Worm (Caenorhabditis elegans): ENCODE results near the gene abu-8.

Gene abu-8

DNA sequence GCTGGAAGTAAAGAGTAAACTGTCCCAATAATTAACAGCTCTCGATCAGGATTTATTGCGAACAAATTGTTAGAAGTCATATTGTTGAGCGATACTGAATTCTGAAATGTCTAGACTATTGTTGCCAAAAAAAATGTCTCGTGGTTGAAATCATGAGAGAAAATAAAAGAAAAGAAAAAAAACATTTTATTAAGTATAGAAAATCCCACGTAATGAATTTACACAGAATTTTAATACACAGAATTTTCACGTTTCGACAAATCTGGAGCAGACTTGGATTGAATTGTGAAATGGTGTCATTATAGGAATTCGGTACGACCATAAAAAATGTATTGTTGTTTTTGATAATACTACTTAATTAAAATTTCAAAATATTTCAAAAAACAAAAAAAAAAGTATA is 21.6 kb downstream of the abu-8 start, which contains the start of gene srt-65:
TSS of gene srt-65 (minus strand) at position 101 of the 400 bp plus-strand sequence.
- TF ChIP-seq sma-9 (GFP tag; optimal IDR thresholded peaks at IDR 0.05) (no peak), sma-9 (tag; optimal IDR thresholded peaks at IDR 0.05) (no peak), R02D3.7 (tag; optimal IDR thresholded peaks at IDR 0.05) (no peak), unc-55 (GFP tag; optimal IDR thresholded peaks at IDR 0.05) (no peak), nhr-11 (tag; optimal IDR thresholded peaks at IDR 0.05) (no peak), sma-3 (GFP tag; optimal IDR thresholded peaks at IDR 0.05) (no peak), Y55F3AM.14 (GFP tag; optimal IDR thresholded peaks at IDR 0.05) (no peak), lsy-2 (tag; optimal IDR thresholded peaks at IDR 0.05) (no peak), ZK546.5 (tag; optimal IDR thresholded peaks at IDR 0.05) (no peak), nhr-23 (tag; optimal IDR thresholded peaks at IDR 0.05) (no peak)

ce11 chrV:5169586-5169985 is 24.8 kb downstream of the abu-8 start, which contains the start of gene srt-64:
TSS of gene srt-64 (minus strand) at chrV:5169686.
- TF ChIP-seq snpc-4 (tag; optimal IDR thresholded peaks at IDR 0.05) (no peak), ama-1 (optimal IDR thresholded peaks at IDR 0.05) (no peak), mdl-1 (tag; optimal IDR thresholded peaks at IDR 0.05) (no peak), dmd-4 (tag; optimal IDR thresholded peaks at IDR 0.05) (no peak), nhr-6 (tag; optimal IDR thresholded peaks at IDR 0.05) (no peak), nhr-25 (tag; optimal IDR thresholded peaks at IDR 0.05) (no peak), nhr-12 (tag; optimal IDR thresholded peaks at IDR 0.05) (no peak), gmeb-1 (tag; optimal IDR thresholded peaks at IDR 0.05) (no peak), unc-62 (GFP tag; optimal IDR thresholded peaks at IDR 0.05) (no peak), peb-1 (tag; optimal IDR thresholded peaks at IDR 0.05) (no peak), Y55F3AM.14 (GFP tag; optimal IDR thresholded peaks at IDR 0.05) (no peak), elt-1 (tag; optimal IDR thresholded peaks at IDR 0.05) (no peak), ztf-11 (tag; optimal IDR thresholded peaks at IDR 0.05) (no peak), lin-11 (tag; optimal IDR thresholded peaks at IDR 0.05) (no peak), alr-1 (tag; optimal IDR thresholded peaks at IDR 0.05) (no peak), C34F6.9 (tag; optimal IDR thresholded peaks at IDR 0.05) (no peak), nhr-11 (tag; optimal IDR thresholded peaks at IDR 0.05) (no peak), egl-27 (tag; optimal IDR thresholded peaks at IDR 0.05) (no peak), skn-1 (tag; optimal IDR thresholded peaks at IDR 0.05) (no peak)

DNA sequence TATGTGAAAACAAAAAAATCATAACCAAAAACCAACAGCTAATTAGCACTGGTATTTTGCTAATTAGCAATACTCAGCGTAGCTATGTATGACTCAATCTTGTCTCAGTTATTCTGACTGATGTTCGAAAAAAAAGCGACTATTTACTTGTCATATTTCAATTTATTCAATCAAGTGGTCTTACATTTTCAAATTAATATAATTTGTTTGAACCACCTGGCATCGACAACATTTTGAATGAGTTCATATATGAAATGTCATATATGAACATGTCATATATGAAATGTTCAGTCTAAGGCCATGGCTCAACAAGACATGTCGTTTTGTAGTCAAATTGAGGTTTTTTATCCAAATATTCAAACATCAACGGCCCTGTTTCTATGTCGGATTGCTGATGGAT is 29.0 kb downstream of the abu-8 start, which contains the start of gene srw-140:
TSS of gene srw-140 (plus strand) at position 301 of the 400 bp plus-strand sequence.
- TF ChIP-seq lsy-2 (tag; optimal IDR thresholded peaks at IDR 0.05): no peak
- no peak for TF ChIP-seq mab-5 (tag; optimal IDR thresholded peaks at IDR 0.05)
- no peak for TF ChIP-seq skn-1 (tag; optimal IDR thresholded peaks at IDR 0.05)
- TF ChIP-seq ztf-11 (tag; optimal IDR thresholded peaks at IDR 0.05): no peak
- TF ChIP-seq snpc-4 (tag; optimal IDR thresholded peaks at IDR 0.05): no peak
- TF ChIP-seq crh-2 (tag; optimal IDR thresholded peaks at IDR 0.05): no peak

DNA sequence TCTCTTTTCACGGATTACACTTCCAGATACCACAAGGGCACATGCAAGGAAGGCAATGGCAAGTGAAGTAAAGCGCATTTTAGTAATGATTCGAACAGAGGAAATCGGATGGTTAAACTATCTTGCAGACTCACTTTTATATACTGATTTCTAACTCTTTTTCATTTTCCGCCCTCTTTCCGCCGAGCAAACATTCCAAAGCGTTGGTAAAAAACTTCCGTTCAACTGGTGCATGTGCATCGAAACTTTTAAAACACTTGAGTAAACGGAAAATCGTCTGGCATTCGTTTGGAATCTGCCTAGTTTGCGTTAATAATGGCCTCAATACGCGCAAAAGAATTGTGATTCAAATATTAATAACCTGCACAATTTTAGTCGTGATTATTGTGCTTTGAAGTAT is 29.7 kb downstream of the abu-8 start, which contains the start of gene abu-7:
TSS of gene abu-7 (minus strand) at position 101 of the 400 bp plus-strand sequence.
- TF ChIP-seq ztf-4 (tag; optimal IDR thresholded peaks at IDR 0.05): no peak
- no peak for TF ChIP-seq unc-62 (GFP tag; optimal IDR thresholded peaks at IDR 0.05)
- TF ChIP-seq nhr-77 (tag; optimal IDR thresholded peaks at IDR 0.05): no peak
- no peak for TF ChIP-seq nhr-129 (tag; optimal IDR thresholded peaks at IDR 0.05)
- TF ChIP-seq lsy-2 (tag; optimal IDR thresholded peaks at IDR 0.05): no peak
- TF ChIP-seq lin-39 (tag; optimal IDR thresholded peaks at IDR 0.05): no peak
- TF ChIP-seq nhr-21 (tag; optimal IDR thresholded peaks at IDR 0.05): no peak
- TF ChIP-seq nhr-6 (tag; optimal IDR thresholded peaks at IDR 0.05): no peak
- no peak for TF ChIP-seq zag-1 (tag; optimal IDR thresholded peaks at IDR 0.05)
- TF ChIP-seq blmp-1 (tag; optimal IDR thresholded peaks at IDR 0.05; ENCODE audit: insufficient read depth): no peak
- TF ChIP-seq nhr-237 (tag; optimal IDR thresholded peaks at IDR 0.05): no peak
- TF ChIP-seq snpc-4 (tag; optimal IDR thresholded peaks at IDR 0.05): no peak
- no peak for TF ChIP-seq mab-5 (tag; optimal IDR thresholded peaks at IDR 0.05)
- TF ChIP-seq lin-11 (tag; optimal IDR thresholded peaks at IDR 0.05): no peak
- TF ChIP-seq mbf-1 (tag; optimal IDR thresholded peaks at IDR 0.05): no peak
- TF ChIP-seq ztf-1 (GFP tag; conservative IDR thresholded peaks at IDR 0.05): no peak
- TF ChIP-seq nhr-10 (tag; optimal IDR thresholded peaks at IDR 0.05): no peak
- TF ChIP-seq crh-2 (tag; optimal IDR thresholded peaks at IDR 0.05): no peak
- no peak for TF ChIP-seq Y55F3AM.14 (GFP tag; optimal IDR thresholded peaks at IDR 0.05)

Measured in whole organism, L2 larva.